Fruit fly (Drosophila melanogaster) whole organism, embryonic: Measurements from ENCODE around the gene Hinfp.

Source experiments
- BEAF-32 ChIP-seq: fragments of 200-800 bp; sonication (Bioruptor generic); optimal IDR thresholded peaks from 3 replicates; lab custom pipeline; 2017; ENCODE audit warnings: missing biosample characterization, missing genetic modification characterization, mild to moderate bottlenecking, moderate library complexity, missing genetic modification reagents
- BtbVII ChIP-seq: fragments of 200-800 bp; sonication (Bioruptor generic); optimal IDR thresholded peaks from 3 replicates; lab custom pipeline; 2017; ENCODE audit warnings: missing biosample characterization, mild to moderate bottlenecking, missing genetic modification characterization
- CG10543 ChIP-seq: fragments of 200-800 bp; sonication (Bioruptor generic); optimal IDR thresholded peaks from 3 replicates; lab custom pipeline; 2017; ENCODE audit warnings: missing biosample characterization, mild to moderate bottlenecking, missing genetic modification characterization, moderate library complexity
- CG14014 ChIP-seq: fragments of 200-800 bp; sonication (Bioruptor generic); IDR thresholded peaks from 2 replicates; pipeline ENCODE4 v1.3.6; 2022; ENCODE audit warnings: missing biosample characterization, missing genetic modification characterization
- CG14710 ChIP-seq: fragments of 200-800 bp; sonication (Bioruptor generic); optimal IDR thresholded peaks from 3 replicates; lab custom pipeline; 2019; ENCODE audit warnings: missing biosample characterization, mild to moderate bottlenecking, missing genetic modification characterization, moderate library complexity
- CG1603 ChIP-seq: fragments of 200-800 bp; sonication (Bioruptor generic); optimal IDR thresholded peaks from 2 replicates; lab custom pipeline; 2019; ENCODE audit warnings: missing biosample characterization, mild to moderate bottlenecking, missing genetic modification characterization, moderate library complexity
- CG17829 ChIP-seq: fragments of 200-800 bp; optimal IDR thresholded peaks from 2 replicates; lab custom pipeline; 2019; ENCODE audit warnings: missing biosample characterization, mild to moderate bottlenecking, missing genetic modification characterization, moderate library complexity
- CG1832 ChIP-seq: fragments of 200-800 bp; sonication (Bioruptor generic); optimal IDR thresholded peaks from 2 replicates; lab custom pipeline; 2017; ENCODE audit warnings: missing biosample characterization, mild to moderate bottlenecking, missing genetic modification characterization, inconsistent platforms
- CG2120 ChIP-seq: fragments of 200-800 bp; sonication (Bioruptor generic); optimal IDR thresholded peaks from 3 replicates; lab custom pipeline; 2016; ENCODE audit warnings: missing biosample characterization, missing genetic modification characterization
- CG3281 ChIP-seq: fragments of 200-800 bp; sonication (Bioruptor generic); optimal IDR thresholded peaks from 3 replicates; lab custom pipeline; 2017; ENCODE audit warnings: missing biosample characterization, mild to moderate bottlenecking, missing genetic modification characterization
- CG3995 ChIP-seq: fragments of 200-800 bp; sonication (Bioruptor generic); optimal IDR thresholded peaks from 3 replicates; lab custom pipeline; 2016; ENCODE audit warnings: missing biosample characterization, missing genetic modification characterization
- CG42726 ChIP-seq: fragments of 200-800 bp; sonication (Bioruptor generic); IDR thresholded peaks from 2 replicates; pipeline ENCODE4 v1.3.6; 2022; ENCODE audit warnings: missing biosample characterization, missing genetic modification characterization; ENCODE audit not compliant: partially characterized antibody
- CG6854 ChIP-seq: fragments of 200-800 bp; sonication (Bioruptor generic); optimal IDR thresholded peaks from 3 replicates; lab custom pipeline; 2017; ENCODE audit warnings: missing biosample characterization, mild to moderate bottlenecking, missing genetic modification characterization
- CG7786 ChIP-seq: fragments of 200-800 bp; sonication (Bioruptor generic); optimal IDR thresholded peaks from 2 replicates; lab custom pipeline; 2016; ENCODE audit warnings: missing biosample characterization, missing genetic modification characterization
- CG7928 ChIP-seq: fragments of 200-800 bp; sonication (Bioruptor generic); optimal IDR thresholded peaks from 2 replicates; lab custom pipeline; 2017; ENCODE audit warnings: missing biosample characterization, mild to moderate bottlenecking, missing genetic modification characterization
- CG8290 ChIP-seq, 3 experiments: fragments of 200-800 bp; sonication (Bioruptor generic); optimal IDR thresholded peaks; 2 replicates each; lab custom pipeline; 2016 to 2019; ENCODE audit warnings: missing biosample characterization in 3 of 3, missing genetic modification characterization in 3 of 3, mild to moderate bottlenecking in 2 of 3, moderate library complexity in 1 of 3
- CG9727 ChIP-seq: fragments of 200-800 bp; sonication (Bioruptor generic); optimal IDR thresholded peaks from 3 replicates; lab custom pipeline; 2017; ENCODE audit warnings: missing biosample characterization, mild to moderate bottlenecking, missing genetic modification characterization
- Ets97D ChIP-seq: fragments of 200-800 bp; sonication (Bioruptor generic); optimal IDR thresholded peaks from 3 replicates; lab custom pipeline; 2016; ENCODE audit warnings: missing biosample characterization, missing genetic modification characterization
- GATAe ChIP-seq: fragments of 200-800 bp; sonication (Bioruptor generic); conservative IDR thresholded peaks from 2 replicates; pipeline ENCODE4 v1.3.6; 2022; ENCODE audit warnings: missing biosample characterization, missing genetic modification characterization
- H2.0 ChIP-seq: fragments of 200-800 bp; sonication (Bioruptor generic); IDR thresholded peaks from 2 replicates; pipeline ENCODE4 v1.3.6; 2022; ENCODE audit warnings: missing biosample characterization, missing genetic modification characterization
- HLH4C ChIP-seq: fragments of 200-800 bp; sonication (Bioruptor generic); IDR thresholded peaks from 3 replicates; pipeline ENCODE4 v1.3.6; 2022; ENCODE audit warnings: missing biosample characterization, missing genetic modification characterization; ENCODE audit not compliant: partially characterized antibody
- Hand ChIP-seq: fragments of 200-800 bp; sonication (Bioruptor generic); optimal IDR thresholded peaks from 2 replicates; lab custom pipeline; 2017; ENCODE audit warnings: mild to moderate bottlenecking, missing biosample characterization, missing genetic modification reagents, missing genetic modification characterization
- Hr39 ChIP-seq: fragments of >200 bp; optimal IDR thresholded peaks from 2 replicates; lab custom pipeline; 2017
- Jarid2 ChIP-seq: fragments of 200-800 bp; sonication (Bioruptor generic); optimal IDR thresholded peaks from 3 replicates; lab custom pipeline; 2017; ENCODE audit warnings: mild to moderate bottlenecking, missing biosample characterization, missing genetic modification reagents, missing genetic modification characterization
- MBD-R2 ChIP-seq: fragments of 200-800 bp; sonication (Bioruptor generic); IDR thresholded peaks from 2 replicates; pipeline ENCODE4 v1.3.6; 2022; ENCODE audit warnings: missing biosample characterization, missing genetic modification characterization
- MTF-1 ChIP-seq: fragments of 200-800 bp; sonication (Bioruptor generic); optimal IDR thresholded peaks from 2 replicates; lab custom pipeline; 2018; ENCODE audit warnings: missing biosample characterization, mild to moderate bottlenecking, missing genetic modification characterization, borderline replicate concordance
- Med ChIP-seq: fragments of 200-800 bp; sonication (Bioruptor generic); peaks from one replicate; lab custom pipeline; 2016; ENCODE audit warnings: missing biosample characterization, missing genetic modification characterization, mild to moderate bottlenecking, inconsistent platforms, moderate library complexity
- Myb ChIP-seq: fragments of 200-800 bp; sonication (Bioruptor generic); optimal IDR thresholded peaks from 2 replicates; lab custom pipeline; 2016; ENCODE audit warnings: missing biosample characterization, missing genetic modification characterization
- NK7.1 ChIP-seq: fragments of 200-800 bp; sonication (Bioruptor generic); optimal IDR thresholded peaks from 3 replicates; lab custom pipeline; 2016; ENCODE audit warnings: missing biosample characterization, missing genetic modification characterization
- Oli ChIP-seq: fragments of 200-800 bp; sonication (Bioruptor generic); optimal IDR thresholded peaks from 2 replicates; lab custom pipeline; 2018; ENCODE audit warnings: missing biosample characterization, mild to moderate bottlenecking, missing genetic modification characterization, moderate library complexity
- Opbp ChIP-seq: fragments of 200-800 bp; sonication (Bioruptor generic); IDR thresholded peaks from 3 replicates; pipeline ENCODE4 v1.3.6; 2022; ENCODE audit warnings: missing biosample characterization, missing genetic modification characterization; ENCODE audit not compliant: partially characterized antibody
- Scr ChIP-seq: fragments of 200-800 bp; sonication (Bioruptor generic); IDR thresholded peaks from 2 replicates; pipeline ENCODE4 v1.3.6; 2022; ENCODE audit warnings: missing biosample characterization, missing genetic modification characterization; ENCODE audit not compliant: partially characterized antibody
- Six4 ChIP-seq: fragments of 200-800 bp; sonication (Bioruptor generic); optimal IDR thresholded peaks from 2 replicates; lab custom pipeline; 2016; ENCODE audit warnings: missing biosample characterization, missing genetic modification characterization
- bbx ChIP-seq: fragments of 200-800 bp; sonication (Bioruptor generic); IDR thresholded peaks from 2 replicates; pipeline ENCODE4 v1.3.6; 2022; ENCODE audit warnings: missing biosample characterization, missing genetic modification characterization; ENCODE audit not compliant: partially characterized antibody
- crc ChIP-seq: fragments of 200-800 bp; sonication (Bioruptor generic); optimal IDR thresholded peaks from 2 replicates; lab custom pipeline; 2016; ENCODE audit warnings: missing biosample characterization, missing genetic modification characterization
- dm ChIP-seq: fragments of 200-800 bp; sonication (Bioruptor generic); optimal IDR thresholded peaks from 3 replicates; lab custom pipeline; 2016; ENCODE audit warnings: missing biosample characterization, missing genetic modification characterization
- grau ChIP-seq: fragments of 200-800 bp; optimal IDR thresholded peaks from 3 replicates; lab custom pipeline; 2019; ENCODE audit warnings: missing biosample characterization, mild to moderate bottlenecking, missing genetic modification characterization, moderate library complexity
- ken ChIP-seq: fragments of 200-800 bp; sonication (Bioruptor generic); IDR thresholded peaks from 3 replicates; pipeline ENCODE4 v1.3.6; 2022; ENCODE audit warnings: missing biosample characterization, missing genetic modification characterization
- knrl ChIP-seq: fragments of 200-800 bp; sonication (Bioruptor generic); IDR thresholded peaks from 3 replicates; pipeline ENCODE4 v1.3.6; 2022; ENCODE audit warnings: missing biosample characterization, missing genetic modification characterization; ENCODE audit not compliant: partially characterized antibody
- nerfin-2 ChIP-seq: fragments of 200-800 bp; sonication (Bioruptor generic); IDR thresholded peaks from 2 replicates; pipeline ENCODE4 v1.3.6; 2022; ENCODE audit warnings: missing biosample characterization, missing genetic modification characterization; ENCODE audit not compliant: partially characterized antibody
- nom ChIP-seq: fragments of 200-800 bp; sonication (Bioruptor generic); optimal IDR thresholded peaks from 2 replicates; lab custom pipeline; 2017; ENCODE audit warnings: missing biosample characterization, missing genetic modification characterization, mild to moderate bottlenecking, moderate library complexity, missing genetic modification reagents
- rib ChIP-seq: fragments of 200-800 bp; sonication (Bioruptor generic); IDR thresholded peaks from 2 replicates; pipeline ENCODE4 v1.3.6; 2022; ENCODE audit warnings: missing biosample characterization, missing genetic modification characterization
- sqz ChIP-seq: fragments of 200-800 bp; sonication (Bioruptor generic); optimal IDR thresholded peaks from 3 replicates; lab custom pipeline; 2018; ENCODE audit warnings: missing biosample characterization, mild to moderate bottlenecking, missing genetic modification characterization
- ttk ChIP-seq: fragments of 200-800 bp; sonication (Bioruptor generic); IDR thresholded peaks from 2 replicates; pipeline ENCODE4 v2.1.2; 2022; ENCODE audit warnings: missing biosample characterization, missing genetic modification characterization
- unc-4 ChIP-seq: fragments of 200-800 bp; sonication (Bioruptor generic); IDR thresholded peaks from 2 replicates; pipeline ENCODE4 v1.3.6; 2022; ENCODE audit warnings: missing biosample characterization, missing genetic modification characterization; ENCODE audit not compliant: partially characterized antibody
- vvl ChIP-seq: fragments of 200-800 bp; sonication (Bioruptor generic); IDR thresholded peaks from 2 replicates; pipeline ENCODE4 v1.3.6; 2022; ENCODE audit warnings: missing biosample characterization, missing genetic modification characterization
- zen2 ChIP-seq: fragments of 200-800 bp; sonication (Bioruptor generic); IDR thresholded peaks from 3 replicates; pipeline ENCODE4 v1.3.6; 2022; ENCODE audit warnings: missing biosample characterization, missing genetic modification characterization; ENCODE audit not compliant: partially characterized antibody

Hinfp gene

DNA sequence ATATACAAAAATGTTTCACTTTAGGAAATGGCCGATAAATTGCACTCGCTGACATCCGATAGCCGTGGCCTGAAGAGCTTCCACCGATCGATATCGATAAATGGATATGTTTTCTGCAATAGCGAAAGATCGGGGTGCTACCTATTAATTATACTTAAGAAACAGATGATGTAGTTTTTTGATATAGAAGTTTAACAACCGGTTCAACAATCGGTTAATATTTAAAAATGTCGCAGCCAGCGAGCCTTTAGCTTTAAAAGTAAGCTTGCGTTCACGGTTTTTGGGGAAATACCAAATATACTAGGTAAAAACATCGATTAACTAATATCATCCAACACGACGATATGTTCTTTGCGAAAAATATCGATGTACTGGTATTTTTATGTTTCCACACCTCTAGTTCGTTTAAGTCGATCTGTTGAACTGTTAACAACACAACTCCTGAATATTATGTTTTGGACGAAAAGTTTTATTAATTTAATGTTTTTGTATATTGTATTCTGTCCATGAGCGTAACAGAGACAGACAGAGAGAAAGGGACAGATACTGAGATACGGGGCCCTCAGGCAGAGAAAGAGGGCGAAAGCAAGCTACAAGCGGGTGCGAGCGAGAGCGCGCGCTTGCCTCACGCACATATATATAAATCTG lies 10.3 kb downstream of the Hinfp start, which contains the start of gene Dredd:
Dredd (minus strand) TSS at position 51 of the 648 bp plus-strand sequence.
- TF ChIP-seq Jarid2 (GFP tag; lab: Kevin White, UChicago) (no peak), BEAF-32 (GFP tag; lab: Kevin White, UChicago) (peak; percentile 95), Med (GFP tag; lab: Kevin White, UChicago) (peak; percentile 61), Opbp (peak; percentile 83), nom (peak; percentile 7), CG8290 (GFP tag; optimal IDR thresholded peaks at IDR 0.05; lab: Kevin White, UChicago) (peak; percentile 50), CG8290 (tag; optimal IDR thresholded peaks at IDR 0.05; lab: Kevin White, UChicago) (peak; percentile 35 to 48), Ets97D (GFP tag; lab: Kevin White, UChicago) (peak; percentile 80), Myb (GFP tag; lab: Kevin White, UChicago) (peak; percentile 24), sqz (GFP tag; lab: Kevin White, UChicago) (peak; percentile 51), CG10543 (GFP tag; lab: Kevin White, UChicago) (peak; percentile 34), nerfin-2 (GFP tag; lab: Robert Waterston, UW) (peak; percentile 93), grau (peak; percentile 20), CG42726 (GFP tag; lab: Robert Waterston, UW) (peak; percentile 82; the same call in 1 of the 2 replicates), CG14014 (GFP tag; lab: Robert Waterston, UW) (peak; percentile 11; the same call in 1 of the 2 replicates), CG1603 (tag; lab: Kevin White, UChicago) (peak; percentile 18), knrl (peak; percentile 90), Oli (tag; lab: Kevin White, UChicago) (no peak), BtbVII (peak; percentile 48), crc (GFP tag; lab: Kevin White, UChicago) (no peak), CG3995 (GFP tag; lab: Kevin White, UChicago) (peak; percentile 97), H2.0 (GFP tag; lab: Robert Waterston, UW) (no peak), Six4 (GFP tag; lab: Kevin White, UChicago) (no peak), GATAe (GFP tag; lab: Robert Waterston, UW) (0 out of 2 replicates have a peak, but pooled peaks have one; percentile 13), bbx (peak; percentile 84), CG2120 (GFP tag; lab: Kevin White, UChicago) (peak; percentile 2), Hr39 (lab: Kevin White, UChicago) (no peak), NK7.1 (GFP tag; lab: Kevin White, UChicago) (no peak), CG14710 (tag; lab: Kevin White, UChicago) (peak; percentile 67), dm (peak; percentile 17), CG6854 (peak; percentile 12), Hand (peak; percentile 35), CG7928 (GFP tag; lab: Kevin White, UChicago) (no peak), CG7786 (GFP tag; lab: Kevin White, UChicago) (no peak), zen2 (peak; percentile 85), MBD-R2 (GFP tag; lab: Robert Waterston, UW) (0 out of 2 replicates have a peak, but pooled peaks have one; percentile 9), Scr (peak; percentile 92), CG17829 (tag; lab: Kevin White, UChicago) (peak; percentile 79), CG9727 (peak; percentile 2), unc-4 (GFP tag; lab: Robert Waterston, UW) (peak; percentile 94), CG3281 (GFP tag; lab: Kevin White, UChicago) (peak; percentile 17), vvl (GFP tag; lab: Robert Waterston, UW) (0 out of 2 replicates have a peak, but pooled peaks have one; percentile 19), CG1832 (peak; percentile 87), rib (GFP tag; lab: Robert Waterston, UW) (peak; percentile 47; the same call in 1 of the 2 replicates), ken (GFP tag; lab: Robert Waterston, UW) (no peak), ttk (GFP tag; lab: Robert Waterston, UW) (no peak), MTF-1 (GFP tag; lab: Kevin White, UChicago) (no peak), HLH4C (GFP tag; lab: Robert Waterston, UW) (peak; percentile 96)
